Worm (Caenorhabditis elegans): Measurements from ENCODE around the gene melo-3.

The melo-3 gene

DNA sequence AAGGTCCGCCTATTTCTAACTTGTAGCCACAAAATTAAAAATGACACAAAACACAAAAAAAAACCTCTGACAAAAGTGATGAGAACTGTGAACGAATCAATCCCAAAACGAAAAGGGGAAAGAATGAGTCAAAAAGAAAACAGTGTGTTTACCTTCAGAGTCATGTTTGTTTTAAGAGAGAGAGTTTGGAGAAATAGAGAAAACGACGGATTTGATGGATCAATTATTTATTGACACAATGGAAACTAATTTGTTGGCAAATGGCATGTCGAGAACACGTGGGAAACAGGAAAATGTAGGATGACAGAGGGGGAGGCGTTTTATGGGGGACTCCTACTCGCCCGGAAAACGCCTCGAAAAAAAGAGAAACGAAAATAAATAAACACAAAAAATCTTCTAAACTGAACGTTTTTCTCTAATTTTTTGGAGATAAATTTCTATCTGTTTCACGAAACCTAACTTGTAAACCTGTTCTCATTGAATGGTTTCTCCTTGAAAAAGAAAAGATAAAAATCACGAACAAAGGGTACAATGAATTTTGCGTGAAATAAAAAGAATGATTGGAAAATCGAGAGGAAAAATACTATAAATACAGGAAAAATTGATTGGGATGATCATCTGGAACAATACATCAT, 19.8 kb downstream of the melo-3 start:
- TF ChIP-seq med-1 (GFP tag; optimal IDR thresholded peaks at IDR 0.05; ENCODE audit: insufficient read depth): no peak
- TF ChIP-seq ref-1 (GFP tag; conservative IDR thresholded peaks at IDR 0.05): no peak
- TF ChIP-seq T22C8.4 (GFP tag; IDR thresholded peaks at IDR 0.05): no peak
- no peak for TF ChIP-seq flt-1 (GFP tag; IDR thresholded peaks at IDR 0.05)
- no peak for TF ChIP-seq klf-2 (GFP tag; conservative IDR thresholded peaks at IDR 0.05)
- TF ChIP-seq cog-1 (tag; optimal IDR thresholded peaks at IDR 0.05): no peak
- TF ChIP-seq ztf-29 (GFP tag; IDR thresholded peaks at IDR 0.05): no peak
- TF ChIP-seq ztf-23 (GFP tag; IDR thresholded peaks at IDR 0.05): no peak
- no peak for TF ChIP-seq tab-1 (GFP tag; IDR thresholded peaks at IDR 0.05)

DNA sequence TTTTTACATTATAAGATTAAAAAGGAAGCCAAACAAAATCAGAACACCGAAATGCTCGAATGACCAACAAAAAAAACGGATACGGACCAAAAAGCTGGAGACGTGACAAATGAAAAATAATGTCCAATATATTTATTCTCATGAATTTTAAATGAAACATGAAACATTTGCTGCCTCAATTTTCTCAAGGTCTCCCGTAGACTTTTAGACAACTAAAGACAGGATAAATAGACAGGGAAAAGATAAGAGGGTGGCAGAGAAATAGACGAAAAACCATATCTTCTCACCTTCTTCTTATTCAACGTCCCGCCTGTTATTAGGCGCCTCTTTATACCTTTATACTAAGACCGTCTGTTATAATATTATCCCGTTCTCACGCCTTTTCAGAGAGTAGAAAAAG, 20.9 kb downstream of the melo-3 start:
- TF ChIP-seq cog-1 (tag; optimal IDR thresholded peaks at IDR 0.05) (no peak), ztf-23 (GFP tag; IDR thresholded peaks at IDR 0.05) (no peak), ref-1 (GFP tag; conservative IDR thresholded peaks at IDR 0.05) (no peak), tab-1 (GFP tag; IDR thresholded peaks at IDR 0.05) (no peak), ztf-29 (GFP tag; IDR thresholded peaks at IDR 0.05) (no peak), med-1 (GFP tag; optimal IDR thresholded peaks at IDR 0.05; ENCODE audit: insufficient read depth) (no peak), klf-2 (GFP tag; conservative IDR thresholded peaks at IDR 0.05) (no peak), flt-1 (GFP tag; IDR thresholded peaks at IDR 0.05) (no peak), T22C8.4 (GFP tag; IDR thresholded peaks at IDR 0.05) (no peak)

DNA sequence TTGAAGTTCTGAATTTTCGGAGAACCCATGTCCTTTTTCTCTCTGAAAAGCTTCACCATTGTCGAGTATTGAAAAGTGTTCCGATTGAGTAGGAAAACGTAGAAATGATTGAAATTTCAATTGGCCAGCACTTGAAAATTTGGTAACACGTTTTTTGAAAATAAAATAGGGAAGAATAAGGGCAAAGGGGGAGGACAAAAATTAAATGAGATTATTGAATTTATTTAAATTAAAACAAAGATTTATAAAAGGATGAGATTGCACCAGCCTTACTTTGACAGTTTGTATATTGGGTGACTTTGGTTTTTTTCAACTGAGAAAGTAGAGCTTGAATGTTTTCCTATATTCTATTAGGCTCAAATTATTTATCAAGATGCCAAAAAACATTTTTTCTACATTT, 22.5 kb downstream of the melo-3 start, which contains the start of gene obr-2:
Gene obr-2, minus strand, starts transcription at position 101 of the 400 bp plus-strand sequence.
- no peak for TF ChIP-seq klf-2 (GFP tag; conservative IDR thresholded peaks at IDR 0.05)
- no peak for TF ChIP-seq ztf-23 (GFP tag; IDR thresholded peaks at IDR 0.05)
- TF ChIP-seq T22C8.4 (GFP tag; IDR thresholded peaks at IDR 0.05): no peak
- no peak for TF ChIP-seq ztf-29 (GFP tag; IDR thresholded peaks at IDR 0.05)
- no peak for TF ChIP-seq med-1 (GFP tag; optimal IDR thresholded peaks at IDR 0.05; ENCODE audit: insufficient read depth)
- TF ChIP-seq cog-1 (tag; optimal IDR thresholded peaks at IDR 0.05): no peak
- no peak for TF ChIP-seq ref-1 (GFP tag; conservative IDR thresholded peaks at IDR 0.05)
- no peak for TF ChIP-seq tab-1 (GFP tag; IDR thresholded peaks at IDR 0.05)
- no peak for TF ChIP-seq flt-1 (GFP tag; IDR thresholded peaks at IDR 0.05)

DNA sequence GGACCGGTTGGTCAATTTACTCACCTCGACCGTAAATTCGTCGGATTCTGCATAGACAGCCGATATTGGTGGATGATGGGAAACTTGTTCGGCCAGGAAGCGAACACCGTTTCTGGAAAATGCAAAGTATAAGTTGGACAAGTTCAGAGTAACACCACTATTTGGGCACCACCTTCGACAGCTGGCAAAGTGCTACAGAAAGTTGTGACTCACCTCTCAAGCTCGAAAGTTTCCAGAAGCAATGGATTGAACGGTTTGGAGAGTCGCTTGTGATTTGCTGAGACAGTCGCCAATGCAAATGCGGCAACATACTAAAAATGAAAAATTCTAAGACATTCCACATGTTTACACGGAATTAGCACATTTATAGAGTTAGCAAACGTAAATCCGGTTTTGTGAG, 23.3 kb downstream of the melo-3 start:
- TF ChIP-seq ztf-23 (GFP tag; IDR thresholded peaks at IDR 0.05) (no peak), T22C8.4 (GFP tag; IDR thresholded peaks at IDR 0.05) (no peak), flt-1 (GFP tag; IDR thresholded peaks at IDR 0.05) (no peak), ref-1 (GFP tag; conservative IDR thresholded peaks at IDR 0.05) (no peak)

DNA sequence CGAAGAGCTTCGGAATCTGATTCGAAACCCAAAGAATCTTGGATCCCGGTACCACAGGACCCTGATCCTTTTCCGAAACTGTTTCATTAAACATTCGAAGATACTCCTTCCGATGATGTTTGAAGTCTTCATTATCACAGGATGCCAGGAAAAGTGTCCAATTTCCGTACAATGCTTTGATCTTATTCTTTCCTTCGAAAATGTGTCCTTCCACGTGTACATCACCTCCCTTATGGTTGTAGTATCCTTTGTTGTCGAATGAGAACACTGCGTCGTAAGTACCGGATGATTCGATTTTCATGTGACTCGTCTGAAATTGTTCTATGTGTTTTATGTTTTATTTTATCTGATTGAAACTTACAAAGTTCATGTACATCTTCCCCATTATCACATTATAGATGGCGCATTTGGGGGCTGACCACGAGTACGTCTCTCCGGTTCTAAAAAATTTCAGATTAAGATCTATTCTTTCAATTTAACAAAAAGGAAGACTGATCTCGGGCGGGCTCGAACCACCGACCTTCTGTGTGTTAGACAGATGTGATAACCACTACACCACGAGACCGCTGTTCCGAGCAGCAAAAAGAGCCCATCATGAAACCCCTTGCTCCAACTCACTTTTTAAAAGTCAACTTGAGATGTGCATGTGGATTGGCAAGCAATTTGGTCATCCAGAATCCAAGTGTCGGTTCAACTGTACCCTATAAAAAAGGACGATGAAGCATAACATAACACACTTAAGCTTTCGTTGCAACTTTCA, 23.9 kb downstream of the melo-3 start:
- TF ChIP-seq T22C8.4 (GFP tag; IDR thresholded peaks at IDR 0.05): no peak
- no peak for TF ChIP-seq tab-1 (GFP tag; IDR thresholded peaks at IDR 0.05)
- no peak for TF ChIP-seq ztf-29 (GFP tag; IDR thresholded peaks at IDR 0.05)
- TF ChIP-seq ref-1 (GFP tag; conservative IDR thresholded peaks at IDR 0.05): no peak
- TF ChIP-seq ztf-23 (GFP tag; IDR thresholded peaks at IDR 0.05): no peak
- TF ChIP-seq cog-1 (tag; optimal IDR thresholded peaks at IDR 0.05): no peak
- TF ChIP-seq klf-2 (GFP tag; conservative IDR thresholded peaks at IDR 0.05): no peak
- TF ChIP-seq flt-1 (GFP tag; IDR thresholded peaks at IDR 0.05): no peak
- no peak for TF ChIP-seq med-1 (GFP tag; optimal IDR thresholded peaks at IDR 0.05; ENCODE audit: insufficient read depth)

DNA sequence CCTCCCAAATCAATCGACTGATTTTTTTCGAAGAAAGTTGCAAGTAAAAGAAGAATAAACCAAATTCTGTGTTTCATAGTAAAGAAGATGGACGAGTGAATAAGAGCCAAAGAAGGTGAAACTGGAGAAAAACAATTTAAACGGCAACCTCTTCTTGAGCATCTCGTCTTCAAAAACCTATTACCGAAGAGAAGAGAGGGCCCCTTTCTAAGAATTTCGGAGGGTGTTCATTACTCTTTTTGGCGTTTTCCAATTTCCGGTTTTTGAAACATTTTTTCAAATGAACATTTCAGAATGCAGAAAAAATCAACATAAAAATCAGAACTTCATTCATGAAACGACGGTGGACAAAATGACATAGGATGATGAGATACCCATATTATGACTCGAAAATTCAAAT, 25.1 kb downstream of the melo-3 start, which contains the start of gene nmr-2:
Gene nmr-2, minus strand, starts transcription at position 101 of the 400 bp plus-strand sequence.
- TF ChIP-seq ztf-23 (GFP tag; IDR thresholded peaks at IDR 0.05) (no peak), ztf-29 (GFP tag; IDR thresholded peaks at IDR 0.05) (no peak), ref-1 (GFP tag; conservative IDR thresholded peaks at IDR 0.05) (no peak), klf-2 (GFP tag; conservative IDR thresholded peaks at IDR 0.05) (no peak), tab-1 (GFP tag; IDR thresholded peaks at IDR 0.05) (no peak), cog-1 (tag; optimal IDR thresholded peaks at IDR 0.05) (no peak), med-1 (GFP tag; optimal IDR thresholded peaks at IDR 0.05; ENCODE audit: insufficient read depth) (no peak), flt-1 (GFP tag; IDR thresholded peaks at IDR 0.05) (no peak), T22C8.4 (GFP tag; IDR thresholded peaks at IDR 0.05) (no peak)

DNA sequence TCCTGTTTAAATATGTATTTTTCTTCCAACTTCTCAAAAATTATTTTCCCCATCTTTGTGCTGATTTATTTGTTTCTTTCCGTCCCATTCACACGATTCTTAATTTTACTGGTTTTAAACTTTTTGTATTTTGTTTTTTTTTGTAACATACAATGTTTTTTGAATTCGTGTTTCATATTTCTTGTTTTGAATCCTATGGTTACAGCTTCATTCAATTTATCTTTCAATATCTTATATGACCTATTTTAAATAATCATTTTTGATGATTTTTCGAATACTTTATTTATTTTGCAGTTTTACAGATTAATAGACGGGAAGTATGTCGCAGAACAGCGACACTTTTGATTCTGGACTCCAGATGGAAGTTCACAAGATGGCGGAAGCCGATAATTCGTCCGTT, 31.9 kb downstream of the melo-3 start, which contains the start of gene hrde-2:
Gene hrde-2, plus strand, starts transcription at position 301 of the 400 bp plus-strand sequence.
- no peak for TF ChIP-seq ztf-23 (GFP tag; IDR thresholded peaks at IDR 0.05)
- no peak for TF ChIP-seq T22C8.4 (GFP tag; IDR thresholded peaks at IDR 0.05)
- TF ChIP-seq tab-1 (GFP tag; IDR thresholded peaks at IDR 0.05): no peak

DNA sequence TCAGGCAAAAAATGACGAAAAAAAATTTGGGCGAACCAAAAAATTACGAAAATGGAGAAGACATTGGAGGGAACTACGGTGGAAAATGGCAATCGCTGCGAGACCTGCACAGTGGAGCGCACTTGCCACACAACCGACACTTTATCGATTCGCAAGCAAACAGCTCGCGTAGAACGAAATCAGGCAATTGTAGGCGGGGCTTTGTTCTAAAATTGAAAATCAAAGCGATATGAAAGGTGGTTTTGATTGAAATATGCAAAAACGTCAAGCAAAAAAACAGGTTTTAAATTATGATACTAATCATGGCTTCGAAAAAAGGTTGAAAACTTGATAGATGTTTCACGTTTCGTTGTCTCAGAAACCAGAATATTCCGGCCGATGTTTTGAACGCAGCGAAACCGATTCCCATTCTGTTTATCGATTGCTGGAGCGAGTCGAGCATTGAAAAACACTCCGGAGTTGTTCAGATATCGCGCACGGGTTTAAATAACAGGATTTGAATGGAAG, 34.4 kb downstream of the melo-3 start, which contains the start of the genes fib-1 and mut-15:
Gene fib-1, minus strand, starts transcription at position 40 of the 507 bp plus-strand sequence.
Gene mut-15, plus strand, starts transcription at position 360 of the 507 bp plus-strand sequence.
- 0 out of 2 replicates have a peak, but pooled peaks have one; percentile 31 for TF ChIP-seq ref-1 (GFP tag; conservative IDR thresholded peaks at IDR 0.05)
- peak; percentile 93 for TF ChIP-seq cog-1 (tag; optimal IDR thresholded peaks at IDR 0.05)
- peak; percentile 72 for TF ChIP-seq ztf-23 (GFP tag; IDR thresholded peaks at IDR 0.05)
- 0 out of 2 replicates have a peak, but pooled peaks have one; percentile 38 for TF ChIP-seq klf-2 (GFP tag; conservative IDR thresholded peaks at IDR 0.05)
- no peak for TF ChIP-seq tab-1 (GFP tag; IDR thresholded peaks at IDR 0.05)
- TF ChIP-seq ztf-29 (GFP tag; IDR thresholded peaks at IDR 0.05): 0 out of 2 replicates have a peak, but pooled peaks have one; percentile 26
- peak; percentile 73 for TF ChIP-seq T22C8.4 (GFP tag; IDR thresholded peaks at IDR 0.05)
- no peak for TF ChIP-seq med-1 (GFP tag; optimal IDR thresholded peaks at IDR 0.05; ENCODE audit: insufficient read depth)
- peak; percentile 82 for TF ChIP-seq flt-1 (GFP tag; IDR thresholded peaks at IDR 0.05)

DNA sequence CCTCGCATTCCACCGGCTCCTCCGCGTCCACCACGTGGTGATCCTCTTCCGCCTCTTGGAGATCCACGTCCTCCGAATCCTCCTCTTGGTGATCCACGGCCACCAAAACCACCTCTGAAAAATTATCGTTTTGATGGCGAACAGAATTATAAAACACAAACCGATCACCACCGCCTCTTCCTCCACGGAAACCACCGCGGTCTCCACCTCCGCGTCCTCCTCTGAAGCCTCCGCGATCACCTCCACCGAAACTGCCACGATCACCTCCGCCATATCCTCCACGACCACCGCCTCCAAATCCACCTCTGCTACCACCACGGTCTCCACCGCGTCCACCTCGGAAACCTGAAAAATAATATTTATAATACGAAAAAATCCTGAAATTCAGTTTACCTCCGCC, 35.1 kb downstream of the melo-3 start:
- TF ChIP-seq flt-1 (GFP tag; IDR thresholded peaks at IDR 0.05) (no peak), ref-1 (GFP tag; conservative IDR thresholded peaks at IDR 0.05) (no peak), T22C8.4 (GFP tag; IDR thresholded peaks at IDR 0.05) (no peak), ztf-23 (GFP tag; IDR thresholded peaks at IDR 0.05) (no peak), cog-1 (tag; optimal IDR thresholded peaks at IDR 0.05) (no peak), med-1 (GFP tag; optimal IDR thresholded peaks at IDR 0.05; ENCODE audit: insufficient read depth) (no peak), tab-1 (GFP tag; IDR thresholded peaks at IDR 0.05) (no peak), ztf-29 (GFP tag; IDR thresholded peaks at IDR 0.05) (no peak), klf-2 (GFP tag; conservative IDR thresholded peaks at IDR 0.05) (no peak)

All from whole organism, midembryonic.